Worm (Caenorhabditis elegans) whole organism, midembryonic: ENCODE measurements around the gene F15D4.4.

Experiments used
- T22C8.4 ChIP-seq: fragments of 200-800 bp; sonication (Bioruptor generic); IDR thresholded peaks from 2 replicates; pipeline ENCODE4 v1.3.6; 2022; ENCODE audit warnings: missing genetic modification characterization, missing compliant biosample characterization
- cog-1 ChIP-seq: sonication (generic microtip); optimal IDR thresholded peaks from 2 replicates; lab custom pipeline; 2016; ENCODE audit warnings: missing genetic modification characterization, missing compliant biosample characterization
- flt-1 ChIP-seq: fragments of 200-800 bp; sonication (Bioruptor generic); IDR thresholded peaks from 2 replicates; pipeline ENCODE4 v1.3.6; 2022; ENCODE audit warnings: missing genetic modification characterization, missing compliant biosample characterization
- klf-2 ChIP-seq: fragments of 200-800 bp; sonication (Bioruptor generic); conservative IDR thresholded peaks from 2 replicates; pipeline ENCODE4 v1.3.6; 2022; ENCODE audit warnings: missing genetic modification reagents, missing genetic modification characterization, missing compliant biosample characterization
- med-1 ChIP-seq: sonication (generic microtip); optimal IDR thresholded peaks from 2 replicates; lab custom pipeline; 2017; ENCODE audit warnings: missing genetic modification characterization, mild to moderate bottlenecking, missing compliant biosample characterization, antibody characterized with exemption, missing genetic modification reagents; ENCODE audit not compliant: insufficient read depth
- ref-1 ChIP-seq: fragments of 200-800 bp; sonication (Bioruptor generic); conservative IDR thresholded peaks from 2 replicates; pipeline ENCODE4 v1.3.6; 2022; ENCODE audit warnings: missing genetic modification reagents, missing genetic modification characterization, missing compliant biosample characterization
- tab-1 ChIP-seq: fragments of 200-800 bp; sonication (Bioruptor generic); IDR thresholded peaks from 2 replicates; pipeline ENCODE4 v1.3.6; 2022; ENCODE audit warnings: missing genetic modification characterization, missing compliant biosample characterization
- ztf-23 ChIP-seq: fragments of 200-800 bp; sonication (Bioruptor generic); IDR thresholded peaks from 2 replicates; pipeline ENCODE4 v1.3.6; 2022; ENCODE audit warnings: missing genetic modification reagents, missing genetic modification characterization, missing compliant biosample characterization

- TF ChIP-seq ztf-23 (GFP tag; lab: Robert Waterston, UW) (no peak), klf-2 (GFP tag; lab: Robert Waterston, UW) (no peak), cog-1 (tag; lab: Kevin White, UChicago) (no peak), flt-1 (GFP tag; lab: Robert Waterston, UW) (no peak), ref-1 (no peak), T22C8.4 (GFP tag; lab: Robert Waterston, UW) (no peak), med-1 (no peak), tab-1 (no peak)
Measured at ce11 chrII:13193563-13194103, 49.3 kb downstream of the F15D4.4 start.
